Fruit fly (Drosophila melanogaster) whole organism, wandering third instar larva: ENCODE data around the gene CG42269.

Experiments used
- Abd-B ChIP-seq: fragments of >200 bp; optimal IDR thresholded peaks from 2 replicates; lab custom pipeline; 2017; ENCODE audit warnings: missing biosample characterization, missing genetic modification characterization
- CG32264 ChIP-seq: fragments of 200-800 bp; sonication (Bioruptor generic); optimal IDR thresholded peaks from 2 replicates; lab custom pipeline; 2016; ENCODE audit warnings: missing biosample characterization, missing genetic modification characterization
- CG9705 ChIP-seq: fragments of 200-800 bp; sonication (Bioruptor generic); optimal IDR thresholded peaks from 2 replicates; lab custom pipeline; 2018; ENCODE audit warnings: missing biosample characterization, mild to moderate bottlenecking, missing genetic modification characterization
- CrebA ChIP-seq: fragments of 200-800 bp; sonication (Bioruptor generic); optimal IDR thresholded peaks from 2 replicates; lab custom pipeline; 2016; ENCODE audit warnings: missing biosample characterization, mild to moderate bottlenecking, missing genetic modification characterization, borderline replicate concordance
- Dfd ChIP-seq: fragments of >200 bp; optimal IDR thresholded peaks from 2 replicates; lab custom pipeline; 2017; ENCODE audit warnings: missing biosample characterization, missing genetic modification characterization
- Dif ChIP-seq: fragments of 200-275, 200-300 bp; sonication (Bioruptor generic); optimal IDR thresholded peaks from 2 replicates; lab custom pipeline; 2018; ENCODE audit warnings: missing biosample characterization, missing genetic modification characterization; ENCODE audit not compliant: partially characterized antibody
- GATAd ChIP-seq: sonication (Bioruptor generic); optimal IDR thresholded peaks from 2 replicates; lab custom pipeline; 2016; ENCODE audit warnings: missing biosample characterization, missing genetic modification characterization
- HLH106 ChIP-seq: fragments of 200-800 bp; optimal IDR thresholded peaks from 3 replicates; lab custom pipeline; 2019; ENCODE audit warnings: missing biosample characterization, mild to moderate bottlenecking, missing genetic modification characterization, moderate library complexity
- Hnf4 ChIP-seq: fragments of 200-800 bp; sonication (Bioruptor generic); optimal IDR thresholded peaks from 2 replicates; lab custom pipeline; 2016; ENCODE audit warnings: missing biosample characterization, mild to moderate bottlenecking, missing genetic modification characterization
- Hr78 ChIP-seq: fragments of >200 bp; optimal IDR thresholded peaks from 2 replicates; lab custom pipeline; 2017; ENCODE audit warnings: missing biosample characterization, missing genetic modification characterization
- Hr83 ChIP-seq: fragments of 200-300 bp; sonication (Bioruptor generic); optimal IDR thresholded peaks from 2 replicates; lab custom pipeline; 2016; ENCODE audit warnings: missing biosample characterization, mild to moderate bottlenecking, missing genetic modification characterization, moderate library complexity; ENCODE audit not compliant: poor library complexity, severe bottlenecking
- Jra ChIP-seq: sonication (Bioruptor generic); optimal IDR thresholded peaks from 2 replicates; lab custom pipeline; 2016; ENCODE audit warnings: missing biosample characterization, missing genetic modification characterization
- Mio ChIP-seq: sonication (Bioruptor generic); optimal IDR thresholded peaks from 2 replicates; lab custom pipeline; 2016; ENCODE audit warnings: missing biosample characterization, missing genetic modification characterization
- Myc ChIP-seq: fragments of >200 bp; optimal IDR thresholded peaks from 2 replicates; lab custom pipeline; 2017
- N ChIP-seq: fragments of >200 bp; optimal IDR thresholded peaks from 2 replicates; lab custom pipeline; 2018; ENCODE audit warnings: missing biosample characterization, missing external identifiers, missing genetic modification characterization
- OdsH ChIP-seq: fragments of 200-800 bp; sonication (Bioruptor generic); optimal IDR thresholded peaks from 2 replicates; lab custom pipeline; 2016; ENCODE audit warnings: missing biosample characterization, mild to moderate bottlenecking, missing genetic modification characterization
- Rel ChIP-seq, 2 experiments: fragments of 200-800 bp; sonication (Bioruptor generic) in 1 of 2; optimal IDR thresholded peaks; 2 replicates in 1 of 2; 3 replicates in 1 of 2; lab custom pipeline; 2016 to 2019; ENCODE audit warnings: mild to moderate bottlenecking in 2 of 2, missing biosample characterization in 2 of 2, missing genetic modification characterization in 2 of 2, moderate library complexity in 1 of 2
- Sp1 ChIP-seq: fragments of 200-800 bp; sonication (Bioruptor generic); optimal IDR thresholded peaks from 3 replicates; lab custom pipeline; 2019; ENCODE audit warnings: missing biosample characterization, mild to moderate bottlenecking, missing genetic modification characterization, moderate library complexity
- Vsx2 ChIP-seq: fragments of 200-300, 225-300 bp; sonication (Bioruptor generic); optimal IDR thresholded peaks from 2 replicates; lab custom pipeline; 2018; ENCODE audit warnings: missing biosample characterization, missing genetic modification characterization; ENCODE audit not compliant: partially characterized antibody
- br ChIP-seq: fragments of 200-800 bp; sonication (Bioruptor generic); optimal IDR thresholded peaks from 2 replicates; lab custom pipeline; 2016; ENCODE audit warnings: missing biosample characterization, missing genetic modification characterization
- brk ChIP-seq: fragments of 200-800 bp; sonication (Bioruptor generic); optimal IDR thresholded peaks from 2 replicates; lab custom pipeline; 2016; ENCODE audit warnings: missing biosample characterization, mild to moderate bottlenecking, missing genetic modification characterization
- dl ChIP-seq, 2 experiments: fragments of 175-275, 200-275 bp in 1 of 2; fragments of 200-275 bp in 1 of 2; sonication (Bioruptor generic); optimal IDR thresholded peaks; lab custom pipeline; 2018; ENCODE audit warnings: mild to moderate bottlenecking in 2 of 2, missing biosample characterization in 2 of 2, missing genetic modification characterization in 2 of 2, moderate library complexity in 2 of 2; ENCODE audit not compliant: partially characterized antibody in 2 of 2, insufficient read depth in 1 of 2
- dmrt93B ChIP-seq: fragments of 200-800 bp; sonication (Bioruptor generic); optimal IDR thresholded peaks from 2 replicates; lab custom pipeline; 2018; ENCODE audit warnings: missing biosample characterization, mild to moderate bottlenecking, missing genetic modification characterization
- dsf ChIP-seq: sonication (Bioruptor generic); optimal IDR thresholded peaks from 2 replicates; lab custom pipeline; 2016; ENCODE audit warnings: missing biosample characterization, missing genetic modification characterization, borderline replicate concordance
- ey ChIP-seq: fragments of 200-800 bp; sonication (Bioruptor generic); optimal IDR thresholded peaks from 2 replicates; lab custom pipeline; 2016; ENCODE audit warnings: missing biosample characterization, missing genetic modification characterization
- foxo ChIP-seq, 2 experiments: fragments of 200-800 bp; sonication (Bioruptor generic); optimal IDR thresholded peaks; 2 replicates in 1 of 2; 3 replicates in 1 of 2; lab custom pipeline; 2016 to 2017; ENCODE audit warnings: missing biosample characterization in 2 of 2, missing genetic modification characterization in 2 of 2
- fru ChIP-seq: fragments of 200-800 bp; sonication (Bioruptor generic); optimal IDR thresholded peaks from 3 replicates; lab custom pipeline; 2016; ENCODE audit warnings: missing biosample characterization, mild to moderate bottlenecking, missing genetic modification characterization
- h ChIP-seq: fragments of 200-800 bp; sonication (Bioruptor generic); optimal IDR thresholded peaks from 3 replicates; lab custom pipeline; 2016; ENCODE audit warnings: missing biosample characterization, mild to moderate bottlenecking, missing genetic modification characterization
- jim ChIP-seq: fragments of 175-275, 200-325 bp; sonication (Bioruptor generic); optimal IDR thresholded peaks from 2 replicates; lab custom pipeline; 2016; ENCODE audit warnings: missing biosample characterization, mild to moderate bottlenecking, missing genetic modification characterization
- lola ChIP-seq: fragments of >200 bp; optimal IDR thresholded peaks from 2 replicates; lab custom pipeline; 2017; ENCODE audit warnings: missing biosample characterization, missing genetic modification characterization
- pan ChIP-seq: fragments of >200 bp; optimal IDR thresholded peaks from 2 replicates; lab custom pipeline; 2017
- psq ChIP-seq: fragments of 200-800 bp; sonication (Bioruptor generic); optimal IDR thresholded peaks from 3 replicates; lab custom pipeline; 2017; ENCODE audit warnings: missing biosample characterization, mild to moderate bottlenecking, missing genetic modification characterization, moderate library complexity
- rgr ChIP-seq: fragments of 200-800 bp; sonication (Bioruptor generic); optimal IDR thresholded peaks from 3 replicates; lab custom pipeline; 2016; ENCODE audit warnings: missing biosample characterization, mild to moderate bottlenecking, missing genetic modification characterization
- sage ChIP-seq: fragments of 200-800 bp; sonication (Bioruptor generic); optimal IDR thresholded peaks from 2 replicates; lab custom pipeline; 2016; ENCODE audit warnings: missing biosample characterization, mild to moderate bottlenecking, missing genetic modification characterization
- sv ChIP-seq: fragments of 200-800 bp; sonication (Bioruptor generic); optimal IDR thresholded peaks from 3 replicates; lab custom pipeline; 2016; ENCODE audit warnings: missing biosample characterization, missing genetic modification characterization
- tai ChIP-seq: sonication (Bioruptor generic); optimal IDR thresholded peaks from 2 replicates; lab custom pipeline; 2016; ENCODE audit warnings: missing biosample characterization, missing genetic modification characterization
- usp ChIP-seq: fragments of >200 bp; optimal IDR thresholded peaks from 2 replicates; lab custom pipeline; 2017; ENCODE audit warnings: missing biosample characterization, missing genetic modification characterization
- woc ChIP-seq: sonication (Bioruptor generic); optimal IDR thresholded peaks from 2 replicates; lab custom pipeline; 2016; ENCODE audit warnings: missing biosample characterization, mild to moderate bottlenecking, missing genetic modification characterization

CG42269 gene

DNA sequence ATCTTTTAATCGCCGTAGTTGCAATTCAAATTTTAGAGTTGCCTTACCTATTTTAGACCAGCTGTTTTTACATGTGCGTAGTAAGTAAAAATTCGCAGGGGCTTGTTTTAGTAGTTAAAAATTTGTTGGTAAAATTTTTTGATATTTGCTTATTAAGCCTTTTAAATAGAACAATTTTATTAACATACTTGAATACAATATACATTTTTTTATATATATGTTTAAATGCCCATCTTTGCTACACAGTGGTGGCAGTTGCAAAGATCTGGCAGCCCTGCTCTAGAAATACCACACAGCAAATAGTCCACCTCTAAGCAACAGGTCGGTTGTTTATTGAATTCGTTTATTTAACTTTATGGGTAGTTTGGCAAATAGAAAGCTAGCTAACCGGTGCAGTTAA lies 28.6 kb downstream of the CG42269 start, which contains the start of the genes CG10467 and loj:
Gene CG10467, minus strand, starts transcription at position 51 of the 400 bp plus-strand sequence.
Gene loj, plus strand, starts transcription at position 291 of the 400 bp plus-strand sequence.
- TF ChIP-seq CrebA (GFP tag; lab: Kevin White, UChicago) (peak; percentile 7), OdsH (GFP tag; lab: Kevin White, UChicago) (peak; percentile 89), CG32264 (GFP tag; lab: Kevin White, UChicago) (peak; percentile 19), sage (GFP tag; lab: Kevin White, UChicago) (peak; percentile 52), Hr78 (GFP tag; lab: Kevin White, UChicago) (no peak), Sp1 (GFP tag; lab: Kevin White, UChicago) (peak; percentile 85), dsf (GFP tag; lab: Kevin White, UChicago) (peak; percentile 57), ey (GFP tag; lab: Kevin White, UChicago) (peak; percentile 85), sv (peak; percentile 92), brk (peak; percentile 90), rgr (peak; percentile 94), Dfd (no peak), lola (no peak), HLH106 (tag; lab: Kevin White, UChicago) (peak; percentile 92), usp (GFP tag; lab: Kevin White, UChicago) (no peak), psq (GFP tag; lab: Kevin White, UChicago) (peak; percentile 89), Mio (GFP tag; lab: Kevin White, UChicago) (no peak), jim (GFP tag; lab: Kevin White, UChicago) (no peak), Myc (lab: Kevin White, UChicago) (no peak), dmrt93B (peak; percentile 91), Hnf4 (peak; percentile 89), h (peak; percentile 89), Hr83 (peak; percentile 72), Rel (GFP tag; optimal IDR thresholded peaks at IDR 0.05; lab: Kevin White, UChicago) (no peak), Rel (tag; optimal IDR thresholded peaks at IDR 0.05; lab: Kevin White, UChicago) (peak; percentile 50), tai (GFP tag; lab: Kevin White, UChicago) (peak; percentile 90), Vsx2 (GFP tag; lab: Kevin White, UChicago) (no peak), N (GFP tag; lab: Kevin White, UChicago) (no peak), pan (lab: Kevin White, UChicago) (no peak), foxo (GFP tag; optimal IDR thresholded peaks at IDR 0.05; lab: Kevin White, UChicago) (peak in 1 of 2 experiments; percentile 92), dl (GFP tag; optimal IDR thresholded peaks at IDR 0.05; lab: Kevin White, UChicago; ENCODE audit: insufficient read depth in 1 of 2, partially characterized antibody in 2 of 2) (no peak), Dif (no peak), Jra (peak; percentile 75), GATAd (GFP tag; lab: Kevin White, UChicago) (peak; percentile 77), fru (GFP tag; lab: Kevin White, UChicago) (peak; percentile 81), Abd-B (GFP tag; lab: Kevin White, UChicago) (no peak), br (GFP tag; lab: Kevin White, UChicago) (peak; percentile 59), woc (GFP tag; lab: Kevin White, UChicago) (peak; percentile 63), CG9705 (GFP tag; lab: Kevin White, UChicago) (peak; percentile 88)

DNA sequence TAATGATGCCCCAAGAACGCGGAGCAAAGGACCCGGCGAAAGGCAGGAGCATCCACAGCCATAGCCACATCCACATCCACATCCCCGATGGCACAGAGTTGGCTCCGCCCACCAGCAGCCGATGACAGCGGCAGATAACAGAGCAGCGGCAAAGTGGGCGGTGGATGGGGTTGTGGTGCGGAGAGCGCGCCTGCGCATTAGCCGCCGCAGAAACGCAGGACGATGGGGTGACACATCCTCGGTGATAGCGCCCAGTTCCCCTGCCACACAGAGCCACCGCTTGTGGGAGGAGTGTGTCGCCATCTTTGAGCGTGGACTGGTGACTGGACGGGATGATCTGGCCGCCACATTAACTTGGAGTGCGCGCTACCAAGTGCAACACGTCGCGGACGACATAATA lies 31.2 kb downstream of the CG42269 start, which contains the start of gene Ets65A:
Gene Ets65A, plus strand, starts transcription at position 348 of the 400 bp plus-strand sequence.
- TF ChIP-seq pan (lab: Kevin White, UChicago) (no peak), jim (GFP tag; lab: Kevin White, UChicago) (no peak), N (GFP tag; lab: Kevin White, UChicago) (no peak), h (no peak), CG9705 (GFP tag; lab: Kevin White, UChicago) (no peak), usp (GFP tag; lab: Kevin White, UChicago) (no peak), Vsx2 (GFP tag; lab: Kevin White, UChicago) (no peak), woc (GFP tag; lab: Kevin White, UChicago) (no peak), lola (no peak)
